Fruit fly (Drosophila melanogaster) whole organism, embryonic: Measurements from ENCODE around the gene Taf8.
A peak's percentile ranks its signal among the peaks of the same experiment; 100 is the strongest.

Experiments
- ATbp ChIP-seq: fragments of 200-800 bp; sonication (Bioruptor generic); optimal IDR thresholded peaks from 2 replicates; lab custom pipeline; 2017; ENCODE audit warnings: missing biosample characterization, mild to moderate bottlenecking, missing genetic modification characterization, missing genetic modification reagents
- Asciz ChIP-seq: fragments of 200-800 bp; sonication (Bioruptor generic); optimal IDR thresholded peaks from 2 replicates; lab custom pipeline; 2017; ENCODE audit warnings: missing biosample characterization, mild to moderate bottlenecking, missing genetic modification characterization, missing genetic modification reagents
- Bdp1 ChIP-seq: fragments of 200-800 bp; sonication (Bioruptor generic); optimal IDR thresholded peaks from 3 replicates; lab custom pipeline; 2016; ENCODE audit warnings: missing biosample characterization, missing genetic modification characterization
- BtbVII ChIP-seq: fragments of 200-800 bp; sonication (Bioruptor generic); optimal IDR thresholded peaks from 3 replicates; lab custom pipeline; 2017; ENCODE audit warnings: missing biosample characterization, mild to moderate bottlenecking, missing genetic modification characterization
- CG1024 ChIP-seq: fragments of 200-800 bp; sonication (Bioruptor generic); IDR thresholded peaks from 2 replicates; pipeline ENCODE4 v1.3.6; 2022; ENCODE audit warnings: missing biosample characterization, missing genetic modification characterization
- CG10543 ChIP-seq: fragments of 200-800 bp; sonication (Bioruptor generic); optimal IDR thresholded peaks from 3 replicates; lab custom pipeline; 2017; ENCODE audit warnings: missing biosample characterization, mild to moderate bottlenecking, missing genetic modification characterization, moderate library complexity
- CG11696 ChIP-seq: fragments of 200-800 bp; sonication (Bioruptor generic); IDR thresholded peaks from 2 replicates; pipeline ENCODE4 v1.3.6; 2022; ENCODE audit warnings: missing biosample characterization, missing genetic modification characterization
- CG12071 ChIP-seq: fragments of 200-800 bp; sonication (Bioruptor generic); optimal IDR thresholded peaks from 3 replicates; lab custom pipeline; 2018; ENCODE audit warnings: missing biosample characterization, mild to moderate bottlenecking, missing genetic modification characterization
- CG13296 ChIP-seq: fragments of 200-800 bp; sonication (Bioruptor generic); optimal IDR thresholded peaks from 3 replicates; lab custom pipeline; 2018; ENCODE audit warnings: missing biosample characterization, mild to moderate bottlenecking, missing genetic modification characterization
- CG14667 ChIP-seq: fragments of 200-800 bp; sonication (Bioruptor generic); IDR thresholded peaks from 2 replicates; pipeline ENCODE4 v1.3.6; 2022; ENCODE audit warnings: missing biosample characterization, missing genetic modification characterization
- CG15011 ChIP-seq: fragments of 200-800 bp; sonication (Bioruptor generic); optimal IDR thresholded peaks from 3 replicates; lab custom pipeline; 2018; ENCODE audit warnings: missing biosample characterization, mild to moderate bottlenecking, missing genetic modification characterization
- CG15479 ChIP-seq: fragments of 200-800 bp; sonication (Bioruptor generic); optimal IDR thresholded peaks from 3 replicates; lab custom pipeline; 2019; ENCODE audit warnings: missing biosample characterization, mild to moderate bottlenecking, missing genetic modification characterization, moderate library complexity
- CG15514 ChIP-seq: fragments of 200-800 bp; sonication (Bioruptor generic); optimal IDR thresholded peaks from 3 replicates; lab custom pipeline; 2017; ENCODE audit warnings: missing biosample characterization, missing genetic modification characterization, mild to moderate bottlenecking, moderate library complexity, missing genetic modification reagents
- CG17568 ChIP-seq: fragments of 200-800 bp; sonication (Bioruptor generic); optimal IDR thresholded peaks from 2 replicates; lab custom pipeline; 2018; ENCODE audit warnings: missing biosample characterization, mild to moderate bottlenecking, missing genetic modification characterization, moderate library complexity
- CG18599 ChIP-seq: fragments of 200-800 bp; sonication (Bioruptor generic); optimal IDR thresholded peaks from 3 replicates; lab custom pipeline; 2017; ENCODE audit warnings: missing biosample characterization, missing genetic modification characterization, mild to moderate bottlenecking, moderate library complexity, missing genetic modification reagents
- CG34376 ChIP-seq: fragments of 200-800 bp; sonication (Bioruptor generic); optimal IDR thresholded peaks from 2 replicates; lab custom pipeline; 2018; ENCODE audit warnings: missing biosample characterization, mild to moderate bottlenecking, missing genetic modification characterization
- CG4328 ChIP-seq: fragments of 200-800 bp; sonication (Bioruptor generic); optimal IDR thresholded peaks from 3 replicates; lab custom pipeline; 2017; ENCODE audit warnings: missing biosample characterization, missing genetic modification reagents, missing genetic modification characterization
- CG6765 ChIP-seq: fragments of 200-800 bp; sonication (Bioruptor generic); optimal IDR thresholded peaks from 3 replicates; lab custom pipeline; 2017; ENCODE audit warnings: missing biosample characterization, mild to moderate bottlenecking, missing genetic modification characterization
- CG7357 ChIP-seq: fragments of 200-800 bp; sonication (Bioruptor generic); IDR thresholded peaks from 3 replicates; pipeline ENCODE4 v1.3.6; 2022; ENCODE audit warnings: missing biosample characterization, missing genetic modification characterization
- CG8388 ChIP-seq: fragments of 200-800 bp; sonication (Bioruptor generic); optimal IDR thresholded peaks from 2 replicates; lab custom pipeline; 2019; ENCODE audit warnings: missing biosample characterization, mild to moderate bottlenecking, missing genetic modification characterization, moderate library complexity
- CG9797 ChIP-seq: fragments of 200-800 bp; sonication (Bioruptor generic); optimal IDR thresholded peaks from 3 replicates; lab custom pipeline; 2018; ENCODE audit warnings: missing biosample characterization, mild to moderate bottlenecking, missing genetic modification characterization
- CG9817 ChIP-seq: fragments of 200-800 bp; sonication (Bioruptor generic); optimal IDR thresholded peaks from 2 replicates; lab custom pipeline; 2018; ENCODE audit warnings: missing biosample characterization, mild to moderate bottlenecking, missing genetic modification characterization, moderate library complexity
- D ChIP-seq, 2 experiments: fragments of 200-800 bp in 1 of 2; fragments of >200 bp in 1 of 2; sonication (Bioruptor generic) in 1 of 2; optimal IDR thresholded peaks; 2 replicates in 1 of 2; 3 replicates in 1 of 2; lab custom pipeline; 2017; ENCODE audit warnings: mild to moderate bottlenecking in 1 of 2, missing biosample characterization in 1 of 2, missing genetic modification characterization in 1 of 2, missing genetic modification reagents in 1 of 2
- Dp ChIP-seq: fragments of 200-800 bp; sonication (Bioruptor generic); optimal IDR thresholded peaks from 2 replicates; lab custom pipeline; 2018; ENCODE audit warnings: missing biosample characterization, mild to moderate bottlenecking, missing genetic modification characterization, moderate library complexity
- Drgx ChIP-seq: fragments of 200-800 bp; sonication (Bioruptor generic); IDR thresholded peaks from 2 replicates; pipeline ENCODE4 v1.3.6; 2022; ENCODE audit warnings: missing biosample characterization, missing genetic modification characterization
- Kr ChIP-seq: fragments of 200-800 bp; sonication (Bioruptor generic); optimal IDR thresholded peaks from 2 replicates; lab custom pipeline; 2017; ENCODE audit warnings: missing biosample characterization, mild to moderate bottlenecking, missing genetic modification characterization
- Meics ChIP-seq: fragments of 200-800 bp; sonication (Bioruptor generic); optimal IDR thresholded peaks from 2 replicates; lab custom pipeline; 2017; ENCODE audit warnings: missing biosample characterization, mild to moderate bottlenecking, missing genetic modification characterization
- NK7.1 ChIP-seq: fragments of 200-800 bp; sonication (Bioruptor generic); optimal IDR thresholded peaks from 3 replicates; lab custom pipeline; 2016; ENCODE audit warnings: missing biosample characterization, missing genetic modification characterization
- Pdp1 ChIP-seq, 2 experiments: fragments of 200-800 bp; sonication (Bioruptor generic); optimal IDR thresholded peaks; 3 replicates each; lab custom pipeline; 2016; ENCODE audit warnings: missing biosample characterization in 2 of 2, missing genetic modification characterization in 2 of 2, mild to moderate bottlenecking in 1 of 2, moderate library complexity in 1 of 2
- Ravus ChIP-seq: fragments of 200-800 bp; sonication (Bioruptor generic); IDR thresholded peaks from 2 replicates; pipeline ENCODE4 v1.3.6; 2022; ENCODE audit warnings: missing biosample characterization, missing genetic modification characterization
- Sry-β ChIP-seq: fragments of 200-800 bp; sonication (Bioruptor generic); optimal IDR thresholded peaks from 2 replicates; lab custom pipeline; 2018; ENCODE audit warnings: missing biosample characterization, mild to moderate bottlenecking, missing genetic modification characterization, moderate library complexity
- Sry-δ ChIP-seq: fragments of 200-800 bp; sonication (Bioruptor generic); optimal IDR thresholded peaks from 2 replicates; lab custom pipeline; 2016; ENCODE audit warnings: missing biosample characterization, missing genetic modification characterization
- Xbp1 ChIP-seq: fragments of 200-800 bp; sonication (Bioruptor generic); optimal IDR thresholded peaks from 3 replicates; lab custom pipeline; 2016; ENCODE audit warnings: missing biosample characterization, mild to moderate bottlenecking, missing genetic modification characterization
- bab2 ChIP-seq: fragments of 200-800 bp; sonication (Bioruptor generic); optimal IDR thresholded peaks from 2 replicates; lab custom pipeline; 2016; ENCODE audit warnings: missing biosample characterization, missing genetic modification characterization
- caup ChIP-seq: fragments of 200-800 bp; sonication (Bioruptor generic); optimal IDR thresholded peaks from 3 replicates; lab custom pipeline; 2017; ENCODE audit warnings: missing biosample characterization, mild to moderate bottlenecking, missing genetic modification characterization, moderate library complexity; ENCODE audit not compliant: severe bottlenecking
- cwo ChIP-seq: fragments of 200-800 bp; sonication (Bioruptor generic); optimal IDR thresholded peaks from 3 replicates; lab custom pipeline; 2017; ENCODE audit warnings: missing biosample characterization, missing genetic modification characterization, mild to moderate bottlenecking, moderate library complexity, missing genetic modification reagents
- fd3F ChIP-seq: fragments of 200-800 bp; sonication (Bioruptor generic); optimal IDR thresholded peaks from 2 replicates; lab custom pipeline; 2018; ENCODE audit warnings: missing biosample characterization, mild to moderate bottlenecking, missing genetic modification characterization, moderate library complexity
- lab ChIP-seq: fragments of 200-800 bp; sonication (Bioruptor generic); optimal IDR thresholded peaks from 3 replicates; lab custom pipeline; 2017; ENCODE audit warnings: missing biosample characterization, missing genetic modification characterization, mild to moderate bottlenecking, moderate library complexity, missing genetic modification reagents
- lbe ChIP-seq: fragments of 200-800 bp; sonication (Bioruptor generic); optimal IDR thresholded peaks from 2 replicates; lab custom pipeline; 2016; ENCODE audit warnings: missing biosample characterization, mild to moderate bottlenecking, missing genetic modification characterization
- oc ChIP-seq: fragments of 200-800 bp; sonication (Bioruptor generic); optimal IDR thresholded peaks from 2 replicates; lab custom pipeline; 2018; ENCODE audit warnings: missing biosample characterization, mild to moderate bottlenecking, missing genetic modification characterization, moderate library complexity
- p53 ChIP-seq: fragments of 200-800 bp; sonication (Bioruptor generic); optimal IDR thresholded peaks from 2 replicates; lab custom pipeline; 2016; ENCODE audit warnings: missing biosample characterization, missing genetic modification characterization
- pan ChIP-seq, 4 experiments: fragments of >200 bp in 3 of 4; fragments of 200-800 bp in 1 of 4; sonication (Bioruptor generic) in 1 of 4; optimal IDR thresholded peaks in 3 of 4; IDR thresholded peaks in 1 of 4; 2 replicates each; pipeline versions ENCODE4 v1.3.6 to Lab custom; 2017 to 2022; ENCODE audit warnings: missing biosample characterization in 2 of 4, missing genetic modification characterization in 2 of 4, mixed read lengths in 1 of 4
- pzg ChIP-seq: fragments of 200-800 bp; sonication (Bioruptor generic); optimal IDR thresholded peaks from 3 replicates; lab custom pipeline; 2018; ENCODE audit warnings: missing biosample characterization, mild to moderate bottlenecking, missing genetic modification characterization, moderate library complexity
- sens ChIP-seq: fragments of 200-800 bp; sonication (Bioruptor generic); peaks from one replicate; lab custom pipeline; 2016; ENCODE audit warnings: missing biosample characterization, missing genetic modification characterization
- so ChIP-seq: fragments of 200-800 bp; sonication (Bioruptor generic); IDR thresholded peaks from 3 replicates; pipeline ENCODE4 v1.3.6; 2022; ENCODE audit warnings: missing biosample characterization, missing genetic modification characterization
- sob ChIP-seq: fragments of 200-800 bp; sonication (Bioruptor generic); IDR thresholded peaks from 2 replicates; pipeline ENCODE4 v1.3.6; 2022; ENCODE audit warnings: missing biosample characterization, missing genetic modification characterization
- ssp ChIP-seq: fragments of 200-800 bp; sonication (Bioruptor generic); IDR thresholded peaks from 2 replicates; pipeline ENCODE4 v1.3.6; 2022; ENCODE audit warnings: missing biosample characterization, missing genetic modification characterization
- trh ChIP-seq: fragments of 200-800 bp; sonication (Bioruptor generic); optimal IDR thresholded peaks from 2 replicates; lab custom pipeline; 2016; ENCODE audit warnings: missing biosample characterization, missing genetic modification characterization
- usp ChIP-seq: fragments of >200 bp; optimal IDR thresholded peaks from 2 replicates; lab custom pipeline; 2017; ENCODE audit warnings: missing biosample characterization, missing genetic modification characterization

The Taf8 gene

DNA sequence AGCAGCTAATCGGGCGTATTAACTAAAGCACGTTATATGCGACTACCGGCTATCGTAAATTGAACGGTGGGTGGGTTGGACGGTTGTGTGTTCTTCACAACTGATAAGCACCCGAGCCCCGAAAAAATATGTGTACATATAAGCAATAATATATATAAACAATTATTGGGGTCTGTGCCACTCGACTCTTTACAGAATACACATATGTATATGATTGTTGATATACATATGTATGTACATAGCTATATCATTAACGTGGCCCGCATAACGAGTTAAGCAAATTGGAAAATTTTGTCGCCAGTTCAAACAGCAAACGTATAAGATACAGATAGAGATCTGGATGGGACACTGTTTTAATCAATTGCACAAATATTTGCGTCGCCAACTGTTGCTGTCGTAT is 19.1 kb upstream of the Taf8 start (continued):
- TF ChIP-seq sens (GFP tag; lab: Kevin White, UChicago) (peak; percentile 46), CG15011 (GFP tag; lab: Kevin White, UChicago) (no peak), CG34376 (GFP tag; lab: Kevin White, UChicago) (peak; percentile 26), CG10543 (GFP tag; lab: Kevin White, UChicago) (peak; percentile 72), so (GFP tag; lab: Robert Waterston, UW) (no peak), cwo (GFP tag; lab: Kevin White, UChicago) (peak; percentile 21), CG9797 (GFP tag; lab: Kevin White, UChicago) (no peak), Asciz (GFP tag; lab: Kevin White, UChicago) (peak; percentile 51), Bdp1 (GFP tag; lab: Kevin White, UChicago) (no peak), CG4328 (GFP tag; lab: Kevin White, UChicago) (peak; percentile 30), p53 (no peak), oc (tag; lab: Kevin White, UChicago) (no peak), Sry-β (GFP tag; lab: Kevin White, UChicago) (no peak), CG8388 (GFP tag; lab: Kevin White, UChicago) (no peak), CG12071 (peak; percentile 55), CG6765 (peak; percentile 59), CG1024 (no peak), D (optimal IDR thresholded peaks at IDR 0.05; lab: Kevin White, UChicago) (no peak), D (GFP tag; optimal IDR thresholded peaks at IDR 0.05; lab: Kevin White, UChicago) (no peak), Drgx (GFP tag; lab: Robert Waterston, UW) (no peak), CG18599 (GFP tag; lab: Kevin White, UChicago) (peak; percentile 58), usp (GFP tag; lab: Kevin White, UChicago) (no peak), caup (GFP tag; lab: Kevin White, UChicago) (peak; percentile 63), CG9817 (tag; lab: Kevin White, UChicago) (peak; percentile 2), CG13296 (peak; percentile 80), Sry-δ (GFP tag; lab: Kevin White, UChicago) (no peak), ATbp (GFP tag; lab: Kevin White, UChicago) (peak; percentile 62), Dp (GFP tag; lab: Kevin White, UChicago) (no peak), CG14667 (GFP tag; lab: Robert Waterston, UW) (no peak), CG15479 (GFP tag; lab: Kevin White, UChicago) (no peak), fd3F (GFP tag; lab: Kevin White, UChicago) (peak; percentile 34), Meics (peak; percentile 47), BtbVII (GFP tag; lab: Kevin White, UChicago) (peak; percentile 10), Pdp1 (GFP tag; optimal IDR thresholded peaks at IDR 0.05; lab: Kevin White, UChicago) (no peak), NK7.1 (GFP tag; lab: Kevin White, UChicago) (no peak), CG11696 (GFP tag; lab: Robert Waterston, UW) (no peak), Kr (GFP tag; lab: Kevin White, UChicago) (no peak), CG7357 (GFP tag; lab: Robert Waterston, UW) (no peak), Ravus (GFP tag; lab: Robert Waterston, UW) (no peak), CG17568 (GFP tag; lab: Kevin White, UChicago) (no peak), pan (optimal IDR thresholded peaks at IDR 0.05; lab: Kevin White, UChicago) (no peak), pan (GFP tag; optimal IDR thresholded peaks at IDR 0.05 in 1 of 2, IDR thresholded peaks at IDR 0.05 in 1 of 2) (no peak), bab2 (GFP tag; lab: Kevin White, UChicago) (no peak), CG15514 (GFP tag; lab: Kevin White, UChicago) (peak; percentile 51), lbe (GFP tag; lab: Kevin White, UChicago) (no peak), ssp (GFP tag; lab: Robert Waterston, UW) (no peak), pzg (no peak), Xbp1 (GFP tag; lab: Kevin White, UChicago) (no peak), trh (no peak), sob (GFP tag; lab: Robert Waterston, UW) (no peak), lab (GFP tag; lab: Kevin White, UChicago) (peak; percentile 74)
